Worm (Caenorhabditis elegans) whole organism, late embryonic: ENCODE measurements around the gene F59E12.9.

Source experiments
- ama-1 ChIP-seq: fragments of 150-350 bp; optimal IDR thresholded peaks from 2 replicates; lab custom pipeline; 2014
- ceh-9 ChIP-seq: sonication (generic microtip); optimal IDR thresholded peaks from 2 replicates; lab custom pipeline; 2016; ENCODE audit warnings: mild to moderate bottlenecking, missing genetic modification characterization, inconsistent platforms, missing compliant biosample characterization
- pha-4 ChIP-seq: fragments of 150-350 bp; optimal IDR thresholded peaks from 2 replicates; lab custom pipeline; 2018; ENCODE audit warnings: missing biosample characterization, missing genetic modification reagents, missing genetic modification characterization

- TF ChIP-seq ceh-9 (no peak), pha-4 (tag; lab: Kevin White, UChicago) (no peak), ama-1 (lab: Kevin White, UChicago) (no peak)
These were observed 2.6 kb upstream of the F59E12.9 start, which contains the start of the genes sam-4, F59E12.17 and zyg-1 for ce11 chrII:5649236-5650004.
